Fruit fly (Drosophila melanogaster) ovary, adult (tissue): ENCODE data around the gene Pgant7.

Experiments
- CG17801 ChIP-seq: fragments of 200-800 bp; optimal IDR thresholded peaks from 2 replicates; lab custom pipeline; 2019; ENCODE audit warnings: missing biosample characterization, mild to moderate bottlenecking, missing genetic modification characterization, moderate library complexity; ENCODE audit not compliant: partially characterized antibody

The Pgant7 gene

dm6 chrX:18499679-18500187, at the start of gene Pgant7, which contains the start of gene Xrcc2:
Gene Pgant7, minus strand, starts transcription at chrX:18499986.
Gene Xrcc2, plus strand, starts transcription at chrX:18500127.
- TF ChIP-seq CG17801 (GFP tag; lab: Kevin White, UChicago) = peak; percentile 9

dm6 chrX:18547707-18548106, 47.9 kb upstream of the Pgant7 start:
- TF ChIP-seq CG17801 (GFP tag; lab: Kevin White, UChicago) = no peak

DNA sequence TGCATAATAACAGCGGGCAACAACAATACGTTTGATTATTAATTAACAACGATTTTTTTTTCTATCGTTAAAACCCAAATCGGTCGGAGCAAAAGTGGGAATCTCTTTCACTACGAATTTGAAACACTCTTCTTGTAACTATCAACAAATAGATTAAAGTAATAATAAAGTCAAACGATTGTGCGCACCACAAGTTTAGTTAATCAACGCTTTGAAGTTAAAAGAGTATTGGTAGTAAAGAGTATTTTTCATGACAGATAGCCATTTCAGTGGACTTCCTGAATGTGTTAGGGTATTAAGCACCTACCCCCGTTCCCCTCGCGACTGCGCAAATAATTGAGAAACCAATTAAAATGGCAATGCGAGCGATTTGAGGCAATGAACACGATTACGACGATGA, 47.0 kb upstream of the Pgant7 start:
- TF ChIP-seq CG17801 (GFP tag; lab: Kevin White, UChicago) = peak; percentile 37

dm6 chrX:18545157-18545556, 45.4 kb upstream of the Pgant7 start:
- no peak for TF ChIP-seq CG17801 (GFP tag; lab: Kevin White, UChicago)

DNA sequence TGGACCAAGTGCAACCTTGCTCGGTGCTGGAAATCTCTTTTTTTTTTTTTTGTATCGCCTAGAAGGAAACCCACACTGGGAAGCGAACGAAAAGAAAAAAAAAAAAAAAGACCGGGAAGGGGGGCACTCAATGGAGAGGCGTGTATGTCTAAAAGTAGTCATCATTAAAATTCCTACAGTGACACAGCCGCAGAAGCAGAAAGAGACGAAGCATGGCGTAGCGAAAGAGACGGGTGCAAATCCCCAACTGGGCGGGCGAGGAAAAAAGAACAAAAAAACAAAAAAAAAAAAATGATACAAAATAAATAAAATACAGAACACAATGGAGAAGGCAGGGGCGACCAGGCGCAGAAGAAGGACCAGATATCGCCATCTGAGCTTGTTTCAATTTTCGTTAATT, 44.9 kb upstream of the Pgant7 start:
- no peak for TF ChIP-seq CG17801 (GFP tag; lab: Kevin White, UChicago)

DNA sequence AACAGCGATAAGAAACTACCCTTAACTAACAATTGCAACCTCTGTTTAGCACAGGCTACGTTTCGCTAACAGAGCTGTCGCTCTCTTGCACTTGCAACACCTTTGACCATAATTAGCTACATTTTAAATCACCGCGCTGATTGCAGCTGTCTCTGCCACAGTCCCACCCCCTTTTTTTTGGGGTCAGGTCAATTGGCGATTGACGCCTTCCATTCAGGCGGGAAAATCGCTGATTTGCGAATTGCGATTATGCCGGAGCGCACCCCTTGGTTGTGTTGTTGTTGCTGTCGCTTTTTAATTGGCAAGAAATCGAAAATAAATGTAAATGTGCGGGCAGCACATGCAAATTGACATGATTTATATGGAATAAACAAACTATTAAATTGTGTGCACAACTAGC, 43.5 kb upstream of the Pgant7 start:
- no peak for TF ChIP-seq CG17801 (GFP tag; lab: Kevin White, UChicago)

DNA sequence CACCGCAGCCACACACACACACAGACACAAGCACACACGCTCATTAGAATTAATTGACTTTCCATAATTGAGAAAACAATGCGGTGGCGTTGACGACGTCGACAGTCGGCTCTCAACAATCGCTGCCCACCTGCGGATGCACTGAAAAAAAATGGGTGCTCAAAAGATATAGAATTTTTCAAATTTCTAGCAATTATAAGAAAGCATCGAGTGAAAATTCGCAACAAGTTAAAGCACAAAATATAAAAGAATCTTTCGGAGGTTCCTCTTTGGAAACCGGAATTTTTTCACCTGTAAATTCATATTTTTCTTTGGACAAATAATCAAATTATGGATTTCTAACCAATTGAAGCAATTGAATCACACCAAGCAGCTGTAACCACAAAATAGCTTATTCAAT, 42.1 kb upstream of the Pgant7 start:
- TF ChIP-seq CG17801 (GFP tag; lab: Kevin White, UChicago) = no peak

dm6 chrX:18540268-18540667, 40.5 kb upstream of the Pgant7 start:
- TF ChIP-seq CG17801 (GFP tag; lab: Kevin White, UChicago) = no peak

dm6 chrX:18538204-18538864, 38.5 kb upstream of the Pgant7 start:
- no peak for TF ChIP-seq CG17801 (GFP tag; lab: Kevin White, UChicago)

DNA sequence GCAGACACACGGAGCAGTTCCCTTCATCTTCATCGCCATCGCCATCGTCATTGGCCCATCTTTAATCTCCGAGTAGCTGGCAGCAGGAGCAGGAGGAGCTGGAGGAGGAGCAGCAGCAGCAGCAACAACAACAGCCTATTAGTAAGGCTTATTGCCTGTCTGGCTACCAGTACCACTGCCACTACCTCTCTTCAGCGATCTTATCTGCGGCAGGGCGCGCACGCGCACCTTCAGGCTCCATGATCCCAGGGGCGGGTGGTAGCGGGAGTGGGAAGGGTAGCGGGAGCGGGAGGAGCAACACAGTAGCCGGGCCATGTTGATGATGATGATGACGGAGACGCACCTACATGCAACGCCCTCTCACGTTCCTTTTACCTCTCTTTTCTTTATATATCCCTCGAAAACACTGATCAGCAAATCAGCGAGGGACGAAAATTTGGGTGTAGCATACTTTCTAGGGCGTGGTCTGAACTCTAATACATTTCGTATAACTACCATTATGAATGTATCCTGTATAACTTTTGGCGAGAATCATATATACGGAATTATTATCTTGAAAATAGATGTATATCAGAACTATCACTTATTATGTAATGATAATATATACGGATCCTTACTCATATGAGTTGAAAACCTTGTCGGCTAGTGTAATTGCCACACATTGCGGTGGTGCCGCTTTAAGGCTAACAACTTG, 37.4 kb upstream of the Pgant7 start:
- no peak for TF ChIP-seq CG17801 (GFP tag; lab: Kevin White, UChicago)

DNA sequence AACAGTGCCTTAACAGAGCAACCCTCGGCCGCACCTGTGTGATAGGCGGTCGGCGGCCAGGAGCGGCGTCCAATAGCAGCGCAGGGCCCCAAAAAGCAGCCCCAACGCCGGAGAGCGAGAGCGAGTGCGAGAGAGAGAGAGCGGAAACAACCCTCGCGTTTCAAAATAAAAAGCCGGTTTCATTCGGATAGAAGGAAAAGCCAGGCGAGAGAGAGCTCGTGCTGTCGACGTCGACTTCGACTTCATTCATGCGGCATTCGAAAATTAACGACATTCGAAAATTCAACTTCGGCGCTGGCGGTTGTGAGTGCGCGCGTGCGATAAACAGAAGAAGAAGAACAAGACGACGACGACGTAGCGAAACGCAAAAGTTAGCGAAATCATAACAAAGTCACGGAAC, 34.6 kb upstream of the Pgant7 start:
- no peak for TF ChIP-seq CG17801 (GFP tag; lab: Kevin White, UChicago)

DNA sequence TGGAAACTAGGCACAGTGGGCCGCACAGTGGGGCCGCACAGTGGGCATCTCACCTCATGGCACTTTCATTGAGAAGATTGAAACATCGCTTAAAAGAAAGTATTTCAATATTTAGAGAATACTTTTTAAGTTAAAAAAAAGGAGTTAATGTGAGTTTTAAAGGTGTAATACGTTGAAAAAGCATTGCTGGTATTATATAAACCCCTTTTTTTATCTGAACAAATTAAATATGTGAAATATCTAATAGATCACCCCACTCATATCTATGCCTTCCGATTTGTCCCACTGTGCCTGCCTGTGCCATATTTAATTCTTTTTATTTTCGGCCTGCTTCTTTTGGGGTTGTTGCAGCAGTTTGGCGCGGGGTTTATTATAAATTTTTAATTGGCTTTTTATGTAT, 33.5 kb upstream of the Pgant7 start:
- TF ChIP-seq CG17801 (GFP tag; lab: Kevin White, UChicago) = no peak

dm6 chrX:18528166-18528733, 28.5 kb upstream of the Pgant7 start, which contains the start of the genes CG15042 and CG15047:
Gene CG15042, minus strand, starts transcription at chrX:18528266.
Gene CG15047, plus strand, starts transcription at chrX:18528683.
- no peak for TF ChIP-seq CG17801 (GFP tag; lab: Kevin White, UChicago)

dm6 chrX:18524594-18525266, 24.9 kb upstream of the Pgant7 start:
- no peak for TF ChIP-seq CG17801 (GFP tag; lab: Kevin White, UChicago)
